Worm (Caenorhabditis elegans): ENCODE results near the gene pho-9.
A peak's percentile ranks its signal among the peaks of the same experiment; 100 is the strongest.

Gene pho-9

DNA sequence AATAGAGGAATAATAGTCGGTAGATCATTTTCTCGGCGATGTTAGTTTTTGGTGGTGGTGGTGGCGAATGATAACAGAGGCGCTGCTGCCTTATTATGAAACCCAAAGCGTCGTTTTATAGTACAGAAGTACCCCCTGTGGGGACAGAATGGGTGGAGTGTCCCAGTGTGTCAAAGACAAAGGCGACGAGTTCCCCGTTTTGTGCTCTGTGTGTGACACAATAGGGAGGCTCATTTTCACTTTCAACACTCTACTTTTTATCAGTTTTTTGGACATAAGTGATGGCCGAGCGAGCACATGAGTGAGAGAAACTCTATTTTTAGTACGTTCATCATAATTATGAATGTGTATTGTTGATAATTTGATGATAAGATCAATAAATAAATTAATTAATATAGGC lies at the start of gene pho-9:
TSS of gene pho-9 (minus strand) at position 91 of the 400 bp plus-strand sequence.
- TF ChIP-seq blmp-1 (tag; optimal IDR thresholded peaks at IDR 0.05; ENCODE audit: insufficient read depth) (peak; percentile 26), dmd-4 (tag; optimal IDR thresholded peaks at IDR 0.05) (no peak), ZK546.5 (tag; optimal IDR thresholded peaks at IDR 0.05) (no peak), sma-9 (GFP tag; optimal IDR thresholded peaks at IDR 0.05) (peak; percentile 58), sma-9 (tag; optimal IDR thresholded peaks at IDR 0.05) (no peak), lin-11 (tag; optimal IDR thresholded peaks at IDR 0.05) (no peak), C34F6.9 (tag; optimal IDR thresholded peaks at IDR 0.05) (no peak), lin-39 (tag; optimal IDR thresholded peaks at IDR 0.05) (no peak), nhr-237 (tag; optimal IDR thresholded peaks at IDR 0.05) (no peak), fos-1 (tag; optimal IDR thresholded peaks at IDR 0.05) (peak; percentile 88), nhr-10 (tag; optimal IDR thresholded peaks at IDR 0.05) (no peak), crh-2 (tag; optimal IDR thresholded peaks at IDR 0.05) (peak; percentile 50), nhr-12 (tag; optimal IDR thresholded peaks at IDR 0.05) (no peak), nhr-129 (tag; optimal IDR thresholded peaks at IDR 0.05) (no peak), aly-2 (tag; optimal IDR thresholded peaks at IDR 0.05) (no peak), ztf-1 (GFP tag; conservative IDR thresholded peaks at IDR 0.05) (no peak), F13H6.1 (tag; optimal IDR thresholded peaks at IDR 0.05) (peak; percentile 59), unc-39 (tag; optimal IDR thresholded peaks at IDR 0.05) (no peak), nhr-6 (tag; optimal IDR thresholded peaks at IDR 0.05) (no peak), skn-1 (tag; optimal IDR thresholded peaks at IDR 0.05) (no peak), mbf-1 (tag; optimal IDR thresholded peaks at IDR 0.05) (no peak), unc-55 (GFP tag; optimal IDR thresholded peaks at IDR 0.05) (no peak), ama-1 (optimal IDR thresholded peaks at IDR 0.05) (no peak)

DNA sequence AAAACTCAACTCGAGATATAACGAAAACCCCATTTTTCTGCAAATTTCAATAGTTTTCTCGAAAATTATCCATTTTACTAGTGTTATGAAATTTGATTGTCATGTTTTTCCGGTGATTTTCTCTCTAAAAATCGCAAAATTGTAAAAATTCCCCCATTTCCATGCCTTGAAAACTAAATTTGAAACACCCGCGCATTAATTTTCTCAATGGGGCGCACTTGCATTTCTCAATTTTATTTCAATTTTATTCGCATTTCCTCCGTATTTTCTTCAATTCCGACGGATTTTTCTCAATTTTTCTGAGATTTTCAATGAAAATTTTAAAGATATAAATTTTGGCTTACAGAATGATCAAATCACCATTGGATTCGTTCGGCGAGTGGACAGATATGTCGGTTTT lies 44.5 kb upstream of the pho-9 start, which contains the start of gene Y71H2AM.3:
TSS of gene Y71H2AM.3 (plus strand) at position 347 of the 400 bp plus-strand sequence.
- TF ChIP-seq nhr-25 (tag; optimal IDR thresholded peaks at IDR 0.05) (peak; percentile 40), lsy-2 (tag; optimal IDR thresholded peaks at IDR 0.05) (peak; percentile 51 to 81), sem-4 (tag; optimal IDR thresholded peaks at IDR 0.05) (no peak), R02D3.7 (tag; optimal IDR thresholded peaks at IDR 0.05) (no peak), F13H6.1 (tag; optimal IDR thresholded peaks at IDR 0.05) (no peak), nhr-129 (tag; optimal IDR thresholded peaks at IDR 0.05) (no peak), C34F6.9 (tag; optimal IDR thresholded peaks at IDR 0.05) (peak; percentile 42), dmd-4 (tag; optimal IDR thresholded peaks at IDR 0.05) (no peak), mbf-1 (tag; optimal IDR thresholded peaks at IDR 0.05) (no peak), elt-3 (tag; optimal IDR thresholded peaks at IDR 0.05) (no peak), ceh-82 (tag; optimal IDR thresholded peaks at IDR 0.05) (no peak), nhr-11 (tag; optimal IDR thresholded peaks at IDR 0.05) (no peak), unc-39 (tag; optimal IDR thresholded peaks at IDR 0.05) (no peak), unc-62 (GFP tag; optimal IDR thresholded peaks at IDR 0.05) (no peak), ama-1 (optimal IDR thresholded peaks at IDR 0.05) (no peak), nhr-6 (tag; optimal IDR thresholded peaks at IDR 0.05) (no peak), ztf-1 (GFP tag; conservative IDR thresholded peaks at IDR 0.05) (no peak), mab-5 (tag; optimal IDR thresholded peaks at IDR 0.05) (no peak), sma-9 (GFP tag; optimal IDR thresholded peaks at IDR 0.05) (no peak), sma-9 (tag; optimal IDR thresholded peaks at IDR 0.05) (no peak), sma-3 (GFP tag; optimal IDR thresholded peaks at IDR 0.05) (peak; percentile 30), nhr-77 (tag; optimal IDR thresholded peaks at IDR 0.05) (no peak), zag-1 (tag; optimal IDR thresholded peaks at IDR 0.05) (no peak), ztf-11 (tag; optimal IDR thresholded peaks at IDR 0.05) (no peak), fos-1 (tag; optimal IDR thresholded peaks at IDR 0.05) (no peak), nhr-10 (tag; optimal IDR thresholded peaks at IDR 0.05) (no peak), ceh-16 (tag; optimal IDR thresholded peaks at IDR 0.05) (no peak), lin-39 (tag; optimal IDR thresholded peaks at IDR 0.05) (no peak), gmeb-1 (tag; optimal IDR thresholded peaks at IDR 0.05) (peak; percentile 93), nhr-12 (tag; optimal IDR thresholded peaks at IDR 0.05) (no peak), blmp-1 (tag; optimal IDR thresholded peaks at IDR 0.05; ENCODE audit: insufficient read depth) (no peak), mdl-1 (tag; optimal IDR thresholded peaks at IDR 0.05) (no peak), crh-2 (tag; optimal IDR thresholded peaks at IDR 0.05) (peak; percentile 34), nhr-23 (tag; optimal IDR thresholded peaks at IDR 0.05) (no peak), aly-2 (tag; optimal IDR thresholded peaks at IDR 0.05) (no peak), nhr-237 (tag; optimal IDR thresholded peaks at IDR 0.05) (no peak), elt-1 (tag; optimal IDR thresholded peaks at IDR 0.05) (no peak), ztf-4 (tag; optimal IDR thresholded peaks at IDR 0.05) (no peak), snpc-4 (tag; optimal IDR thresholded peaks at IDR 0.05) (no peak), Y55F3AM.14 (GFP tag; optimal IDR thresholded peaks at IDR 0.05) (no peak), egl-27 (tag; optimal IDR thresholded peaks at IDR 0.05) (peak; percentile 30), peb-1 (tag; optimal IDR thresholded peaks at IDR 0.05) (no peak), nhr-21 (tag; optimal IDR thresholded peaks at IDR 0.05) (no peak), lin-11 (tag; optimal IDR thresholded peaks at IDR 0.05) (no peak), skn-1 (tag; optimal IDR thresholded peaks at IDR 0.05) (no peak), lin-13 (GFP tag; optimal IDR thresholded peaks at IDR 0.05) (peak; percentile 29), unc-55 (GFP tag; optimal IDR thresholded peaks at IDR 0.05) (peak; percentile 79), alr-1 (tag; optimal IDR thresholded peaks at IDR 0.05) (no peak), ZK546.5 (tag; optimal IDR thresholded peaks at IDR 0.05) (no peak)
